Fruit fly (Drosophila melanogaster) whole organism, wandering third instar larva: ENCODE results near the gene ng1.

Experiments
- CG9705 ChIP-seq: fragments of 200-800 bp; sonication (Bioruptor generic); optimal IDR thresholded peaks from 2 replicates; lab custom pipeline; 2018; ENCODE audit warnings: missing biosample characterization, mild to moderate bottlenecking, missing genetic modification characterization
- br ChIP-seq: fragments of 200-800 bp; sonication (Bioruptor generic); optimal IDR thresholded peaks from 2 replicates; lab custom pipeline; 2016; ENCODE audit warnings: missing biosample characterization, missing genetic modification characterization
- dmrt93B ChIP-seq: fragments of 200-800 bp; sonication (Bioruptor generic); optimal IDR thresholded peaks from 2 replicates; lab custom pipeline; 2018; ENCODE audit warnings: missing biosample characterization, mild to moderate bottlenecking, missing genetic modification characterization
- ey ChIP-seq: fragments of 200-800 bp; sonication (Bioruptor generic); optimal IDR thresholded peaks from 2 replicates; lab custom pipeline; 2016; ENCODE audit warnings: missing biosample characterization, missing genetic modification characterization
- psq ChIP-seq: fragments of 200-800 bp; sonication (Bioruptor generic); optimal IDR thresholded peaks from 3 replicates; lab custom pipeline; 2017; ENCODE audit warnings: missing biosample characterization, mild to moderate bottlenecking, missing genetic modification characterization, moderate library complexity
- rgr ChIP-seq: fragments of 200-800 bp; sonication (Bioruptor generic); optimal IDR thresholded peaks from 3 replicates; lab custom pipeline; 2016; ENCODE audit warnings: missing biosample characterization, mild to moderate bottlenecking, missing genetic modification characterization
- usp ChIP-seq: fragments of >200 bp; optimal IDR thresholded peaks from 2 replicates; lab custom pipeline; 2017; ENCODE audit warnings: missing biosample characterization, missing genetic modification characterization

dm6 chrX:3281958-3282357 is 39.7 kb downstream of the ng1 start:
- TF ChIP-seq usp (GFP tag; lab: Kevin White, UChicago) (no peak), psq (GFP tag; lab: Kevin White, UChicago) (no peak), ey (GFP tag; lab: Kevin White, UChicago) (no peak), br (GFP tag; lab: Kevin White, UChicago) (no peak), rgr (no peak), CG9705 (no peak), dmrt93B (GFP tag; lab: Kevin White, UChicago) (no peak)
